Worm (Caenorhabditis elegans): ENCODE data around the gene grp-1.

ce11 chrIII:8121923-8122322 is 36.4 kb downstream of the grp-1 start:
- TF ChIP-seq ces-1 (GFP tag; optimal IDR thresholded peaks at IDR 0.05) (no peak), snpc-4 (tag; optimal IDR thresholded peaks at IDR 0.05) (no peak), nhr-237 (tag; optimal IDR thresholded peaks at IDR 0.05) (no peak), sptf-1 (tag; optimal IDR thresholded peaks at IDR 0.05) (no peak), nhr-76 (tag; optimal IDR thresholded peaks at IDR 0.05) (no peak), unc-62 (GFP tag; optimal IDR thresholded peaks at IDR 0.05) (no peak), unc-39 (tag; optimal IDR thresholded peaks at IDR 0.05) (no peak), nhr-12 (tag; optimal IDR thresholded peaks at IDR 0.05) (no peak), mep-1 (tag; optimal IDR thresholded peaks at IDR 0.05) (no peak), cnd-1 (tag; optimal IDR thresholded peaks at IDR 0.05) (no peak), lsy-2 (tag; optimal IDR thresholded peaks at IDR 0.05) (no peak), hlh-1 (tag; optimal IDR thresholded peaks at IDR 0.05) (no peak), elt-3 (tag; optimal IDR thresholded peaks at IDR 0.05) (no peak)
